Worm (Caenorhabditis elegans) whole organism, mixed stage, embryonic: ENCODE measurements around the gene C08F1.11.

ENCODE experiments used
- drap-1 ChIP-seq: fragments of 200-800 bp; sonication (Bioruptor generic); optimal IDR thresholded peaks from 3 replicates; lab custom pipeline; 2018; ENCODE audit warnings: mild to moderate bottlenecking, missing genetic modification characterization, missing compliant biosample characterization
- lsy-2 ChIP-seq: fragments of 150-350 bp; optimal IDR thresholded peaks from 2 replicates; lab custom pipeline; 2014; ENCODE audit warnings: missing biosample characterization, missing genetic modification characterization
- nhr-28 ChIP-seq: fragments of 150-350 bp; optimal IDR thresholded peaks from 2 replicates; lab custom pipeline; 2014; ENCODE audit warnings: missing biosample characterization, missing genetic modification characterization
- nhr-76 ChIP-seq: sonication (generic microtip); optimal IDR thresholded peaks from 2 replicates; lab custom pipeline; 2017; ENCODE audit warnings: missing biosample characterization, missing genetic modification characterization
- unc-120 ChIP-seq: sonication (generic microtip); optimal IDR thresholded peaks from 2 replicates; lab custom pipeline; 2017; ENCODE audit warnings: missing genetic modification characterization, missing compliant biosample characterization; ENCODE audit not compliant: poor library complexity, severe bottlenecking

DNA sequence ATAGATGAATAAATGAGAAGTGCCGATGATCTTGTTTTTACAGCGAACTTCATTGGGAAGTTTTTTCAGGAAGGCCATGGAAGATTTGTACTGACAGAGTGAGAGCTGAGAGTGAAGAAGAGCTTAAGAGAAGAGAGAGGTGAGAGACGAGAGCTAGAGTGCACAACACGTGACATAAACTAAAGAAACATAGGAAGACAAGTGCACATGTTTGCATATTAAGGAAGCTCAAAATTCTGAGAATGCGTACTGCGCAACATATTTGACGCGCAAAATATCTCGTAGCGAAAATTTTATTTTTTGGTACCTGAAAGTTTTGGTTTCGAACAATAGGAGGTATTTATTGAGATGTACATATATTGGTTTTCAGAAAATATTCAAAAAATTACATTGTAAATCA is 23.5 kb upstream of the C08F1.11 start, which contains the start of gene C08F1.8:
- TF ChIP-seq lsy-2 (tag; lab: Kevin White, UChicago) (no peak), nhr-76 (tag; lab: Kevin White, UChicago) (no peak), nhr-28 (tag; lab: Kevin White, UChicago) (no peak), unc-120 (tag; lab: Kevin White, UChicago) (no peak), drap-1 (GFP tag; lab: Kevin White, UChicago) (no peak)
